Worm (Caenorhabditis elegans): ENCODE measurements around the gene ZK218.5.

DNA sequence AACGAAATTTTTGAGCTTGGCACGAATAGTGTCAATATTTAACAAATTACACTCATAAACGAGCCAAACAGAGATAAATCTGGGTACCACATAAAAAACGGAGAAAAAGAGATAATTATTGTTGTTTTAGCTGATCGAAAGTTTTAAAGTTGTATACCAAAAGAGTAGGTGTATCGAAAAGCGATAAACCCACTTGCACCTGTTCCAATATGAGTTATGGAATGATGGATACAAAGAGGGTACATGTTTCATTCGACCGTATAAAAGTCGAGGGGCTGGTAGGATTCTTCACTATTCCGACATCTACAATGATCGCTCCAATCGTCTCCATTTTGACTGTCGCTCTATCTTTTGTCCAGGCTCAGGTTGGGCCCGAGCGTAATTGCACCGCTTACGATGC is 8.7 kb upstream of the ZK218.5 start, which contains the start of gene ZK218.1:
- TF ChIP-seq nhr-237 (tag; optimal IDR thresholded peaks at IDR 0.05) (no peak), nhr-12 (tag; optimal IDR thresholded peaks at IDR 0.05) (no peak), lsy-2 (tag; optimal IDR thresholded peaks at IDR 0.05) (no peak), ceh-83 (GFP tag; optimal IDR thresholded peaks at IDR 0.05) (no peak), M03D4.4 (tag; optimal IDR thresholded peaks at IDR 0.05) (no peak), lin-13 (tag; optimal IDR thresholded peaks at IDR 0.05) (no peak), elt-1 (tag; optimal IDR thresholded peaks at IDR 0.05; ENCODE audit: borderline replicate concordance, insufficient read depth) (no peak), mep-1 (tag; optimal IDR thresholded peaks at IDR 0.05) (no peak)
